Fruit fly (Drosophila melanogaster) whole organism, wandering third instar larva: ENCODE data around the gene CG7406.
A peak's percentile ranks its signal among the peaks of the same experiment; 100 is the strongest.

Experiments used
- Abd-B ChIP-seq: fragments of >200 bp; optimal IDR thresholded peaks from 2 replicates; lab custom pipeline; 2017; ENCODE audit warnings: missing biosample characterization, missing genetic modification characterization
- CG9705 ChIP-seq: fragments of 200-800 bp; sonication (Bioruptor generic); optimal IDR thresholded peaks from 2 replicates; lab custom pipeline; 2018; ENCODE audit warnings: missing biosample characterization, mild to moderate bottlenecking, missing genetic modification characterization
- CrebA ChIP-seq: fragments of 200-800 bp; sonication (Bioruptor generic); optimal IDR thresholded peaks from 2 replicates; lab custom pipeline; 2016; ENCODE audit warnings: missing biosample characterization, mild to moderate bottlenecking, missing genetic modification characterization, borderline replicate concordance
- Dfd ChIP-seq: fragments of >200 bp; optimal IDR thresholded peaks from 2 replicates; lab custom pipeline; 2017; ENCODE audit warnings: missing biosample characterization, missing genetic modification characterization
- Dif ChIP-seq: fragments of 200-275, 200-300 bp; sonication (Bioruptor generic); optimal IDR thresholded peaks from 2 replicates; lab custom pipeline; 2018; ENCODE audit warnings: missing biosample characterization, missing genetic modification characterization; ENCODE audit not compliant: partially characterized antibody
- GATAd ChIP-seq: sonication (Bioruptor generic); optimal IDR thresholded peaks from 2 replicates; lab custom pipeline; 2016; ENCODE audit warnings: missing biosample characterization, missing genetic modification characterization
- HLH106 ChIP-seq: fragments of 200-800 bp; optimal IDR thresholded peaks from 3 replicates; lab custom pipeline; 2019; ENCODE audit warnings: missing biosample characterization, mild to moderate bottlenecking, missing genetic modification characterization, moderate library complexity
- Hr78 ChIP-seq: fragments of >200 bp; optimal IDR thresholded peaks from 2 replicates; lab custom pipeline; 2017; ENCODE audit warnings: missing biosample characterization, missing genetic modification characterization
- Hr83 ChIP-seq: fragments of 200-300 bp; sonication (Bioruptor generic); optimal IDR thresholded peaks from 2 replicates; lab custom pipeline; 2016; ENCODE audit warnings: missing biosample characterization, mild to moderate bottlenecking, missing genetic modification characterization, moderate library complexity; ENCODE audit not compliant: poor library complexity, severe bottlenecking
- Jra ChIP-seq: sonication (Bioruptor generic); optimal IDR thresholded peaks from 2 replicates; lab custom pipeline; 2016; ENCODE audit warnings: missing biosample characterization, missing genetic modification characterization
- Myc ChIP-seq: fragments of >200 bp; optimal IDR thresholded peaks from 2 replicates; lab custom pipeline; 2017
- N ChIP-seq: fragments of >200 bp; optimal IDR thresholded peaks from 2 replicates; lab custom pipeline; 2018; ENCODE audit warnings: missing biosample characterization, missing external identifiers, missing genetic modification characterization
- Rel ChIP-seq, 2 experiments: fragments of 200-800 bp; sonication (Bioruptor generic) in 1 of 2; optimal IDR thresholded peaks; 2 replicates in 1 of 2; 3 replicates in 1 of 2; lab custom pipeline; 2016 to 2019; ENCODE audit warnings: mild to moderate bottlenecking in 2 of 2, missing biosample characterization in 2 of 2, missing genetic modification characterization in 2 of 2, moderate library complexity in 1 of 2
- Vsx2 ChIP-seq: fragments of 200-300, 225-300 bp; sonication (Bioruptor generic); optimal IDR thresholded peaks from 2 replicates; lab custom pipeline; 2018; ENCODE audit warnings: missing biosample characterization, missing genetic modification characterization; ENCODE audit not compliant: partially characterized antibody
- br ChIP-seq: fragments of 200-800 bp; sonication (Bioruptor generic); optimal IDR thresholded peaks from 2 replicates; lab custom pipeline; 2016; ENCODE audit warnings: missing biosample characterization, missing genetic modification characterization
- dsf ChIP-seq: sonication (Bioruptor generic); optimal IDR thresholded peaks from 2 replicates; lab custom pipeline; 2016; ENCODE audit warnings: missing biosample characterization, missing genetic modification characterization, borderline replicate concordance
- foxo ChIP-seq, 2 experiments: fragments of 200-800 bp; sonication (Bioruptor generic); optimal IDR thresholded peaks; 2 replicates in 1 of 2; 3 replicates in 1 of 2; lab custom pipeline; 2016 to 2017; ENCODE audit warnings: missing biosample characterization in 2 of 2, missing genetic modification characterization in 2 of 2
- fru ChIP-seq: fragments of 200-800 bp; sonication (Bioruptor generic); optimal IDR thresholded peaks from 3 replicates; lab custom pipeline; 2016; ENCODE audit warnings: missing biosample characterization, mild to moderate bottlenecking, missing genetic modification characterization
- h ChIP-seq: fragments of 200-800 bp; sonication (Bioruptor generic); optimal IDR thresholded peaks from 3 replicates; lab custom pipeline; 2016; ENCODE audit warnings: missing biosample characterization, mild to moderate bottlenecking, missing genetic modification characterization
- lola ChIP-seq: fragments of >200 bp; optimal IDR thresholded peaks from 2 replicates; lab custom pipeline; 2017; ENCODE audit warnings: missing biosample characterization, missing genetic modification characterization
- psq ChIP-seq: fragments of 200-800 bp; sonication (Bioruptor generic); optimal IDR thresholded peaks from 3 replicates; lab custom pipeline; 2017; ENCODE audit warnings: missing biosample characterization, mild to moderate bottlenecking, missing genetic modification characterization, moderate library complexity
- rgr ChIP-seq: fragments of 200-800 bp; sonication (Bioruptor generic); optimal IDR thresholded peaks from 3 replicates; lab custom pipeline; 2016; ENCODE audit warnings: missing biosample characterization, mild to moderate bottlenecking, missing genetic modification characterization
- sage ChIP-seq: fragments of 200-800 bp; sonication (Bioruptor generic); optimal IDR thresholded peaks from 2 replicates; lab custom pipeline; 2016; ENCODE audit warnings: missing biosample characterization, mild to moderate bottlenecking, missing genetic modification characterization
- sv ChIP-seq: fragments of 200-800 bp; sonication (Bioruptor generic); optimal IDR thresholded peaks from 3 replicates; lab custom pipeline; 2016; ENCODE audit warnings: missing biosample characterization, missing genetic modification characterization
- tai ChIP-seq: sonication (Bioruptor generic); optimal IDR thresholded peaks from 2 replicates; lab custom pipeline; 2016; ENCODE audit warnings: missing biosample characterization, missing genetic modification characterization
- usp ChIP-seq: fragments of >200 bp; optimal IDR thresholded peaks from 2 replicates; lab custom pipeline; 2017; ENCODE audit warnings: missing biosample characterization, missing genetic modification characterization

Gene CG7406

DNA sequence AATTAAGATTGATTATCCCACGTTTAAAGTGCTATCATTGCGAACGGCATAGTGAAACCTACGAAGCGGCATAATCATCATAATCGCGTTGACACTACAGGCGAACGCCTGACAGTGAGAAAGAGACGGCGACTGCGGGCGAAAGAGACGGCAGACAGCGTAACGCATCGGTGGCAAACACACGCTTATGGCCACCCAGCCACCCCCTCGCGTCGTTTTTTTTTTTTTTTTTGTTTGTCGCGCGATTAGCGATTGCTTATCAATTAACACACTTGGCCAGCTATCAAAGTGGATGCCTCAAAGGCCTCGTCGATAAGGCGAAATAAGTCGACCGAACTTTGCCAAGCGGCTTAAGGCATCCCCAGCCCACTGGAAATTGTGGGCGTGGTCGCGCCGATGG lies 3.6 kb upstream of the CG7406 start:
- TF ChIP-seq Hr78 (GFP tag; lab: Kevin White, UChicago) (no peak), GATAd (GFP tag; lab: Kevin White, UChicago) (no peak), Vsx2 (GFP tag; lab: Kevin White, UChicago) (no peak), h (GFP tag; lab: Kevin White, UChicago) (peak; percentile 75)

DNA sequence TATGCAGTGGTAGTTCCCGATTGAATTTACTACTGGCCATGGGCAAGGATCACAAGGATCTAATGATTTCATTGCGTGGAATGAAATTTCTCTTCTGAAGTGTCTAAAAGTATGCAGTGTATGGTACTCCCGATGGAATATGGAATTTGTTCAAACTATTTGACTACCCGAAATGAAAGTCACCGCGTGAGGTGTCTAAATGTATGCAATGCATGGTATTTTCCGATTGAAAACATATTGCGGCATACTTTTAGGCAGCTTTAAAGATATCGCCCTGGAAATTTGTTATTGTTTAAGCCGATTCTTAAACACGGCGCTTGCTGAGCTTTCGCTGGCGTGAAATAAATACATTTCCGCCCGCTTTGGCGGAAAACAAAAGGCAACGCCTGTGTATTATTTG lies 2.9 kb upstream of the CG7406 start:
- no peak for TF ChIP-seq Rel (GFP tag; optimal IDR thresholded peaks at IDR 0.05; lab: Kevin White, UChicago)
- TF ChIP-seq Rel (tag; optimal IDR thresholded peaks at IDR 0.05; lab: Kevin White, UChicago) = no peak
- TF ChIP-seq Jra (GFP tag; lab: Kevin White, UChicago) = no peak

DNA sequence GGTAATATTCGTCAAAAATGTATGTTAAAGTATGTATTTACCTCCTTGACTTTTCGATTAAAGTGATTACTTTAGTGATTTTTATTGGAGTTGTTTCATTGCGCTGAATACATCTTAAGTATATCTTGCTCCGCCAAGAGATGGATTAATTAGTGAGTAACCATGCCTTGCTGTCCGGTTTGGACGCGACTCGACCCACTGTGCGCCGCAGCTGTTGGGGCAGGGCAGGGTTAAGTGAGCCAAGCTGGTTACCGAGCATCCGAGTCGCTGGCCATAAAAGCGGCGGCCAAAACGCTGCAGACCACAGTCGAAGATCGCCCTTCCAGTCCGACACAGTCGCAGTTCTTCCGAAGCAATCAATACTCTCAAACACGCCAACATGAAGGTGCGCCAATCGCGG lies 3.8 kb downstream of the CG7406 start, which contains the start of gene CG14191:
Gene CG14191, plus strand, starts transcription at position 301 of the 400 bp plus-strand sequence.
- no peak for TF ChIP-seq Jra (GFP tag; lab: Kevin White, UChicago)

DNA sequence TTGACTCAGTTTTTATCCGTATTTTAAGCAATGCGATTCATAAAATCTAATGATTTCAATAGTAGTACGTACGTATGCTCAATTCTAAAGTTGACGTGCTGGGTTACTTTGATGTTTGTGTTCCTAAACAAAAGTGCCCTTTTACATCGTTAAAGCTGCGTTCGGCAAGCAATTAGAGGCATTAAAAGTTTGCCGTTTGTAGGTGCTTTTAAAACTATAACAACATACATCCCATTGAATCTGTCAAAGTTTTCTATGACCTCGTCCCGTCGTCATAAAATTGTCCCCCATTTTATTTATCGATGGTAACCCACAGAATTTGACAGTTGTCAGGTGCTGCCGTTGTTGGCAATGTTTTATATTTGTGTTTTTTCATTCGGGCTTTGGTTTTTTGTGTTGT lies 5.7 kb downstream of the CG7406 start, which contains the start of gene CG7423:
Gene CG7423, minus strand, starts transcription at position 101 of the 400 bp plus-strand sequence.
- no peak for TF ChIP-seq CG9705 (GFP tag; lab: Kevin White, UChicago)
- TF ChIP-seq CrebA (GFP tag; lab: Kevin White, UChicago) = no peak
- no peak for TF ChIP-seq Dif (GFP tag; lab: Kevin White, UChicago)
- no peak for TF ChIP-seq Vsx2 (GFP tag; lab: Kevin White, UChicago)
- TF ChIP-seq usp = no peak
- TF ChIP-seq Abd-B (GFP tag; lab: Kevin White, UChicago) = no peak
- TF ChIP-seq br (GFP tag; lab: Kevin White, UChicago) = no peak
- no peak for TF ChIP-seq N (GFP tag; lab: Kevin White, UChicago)

DNA sequence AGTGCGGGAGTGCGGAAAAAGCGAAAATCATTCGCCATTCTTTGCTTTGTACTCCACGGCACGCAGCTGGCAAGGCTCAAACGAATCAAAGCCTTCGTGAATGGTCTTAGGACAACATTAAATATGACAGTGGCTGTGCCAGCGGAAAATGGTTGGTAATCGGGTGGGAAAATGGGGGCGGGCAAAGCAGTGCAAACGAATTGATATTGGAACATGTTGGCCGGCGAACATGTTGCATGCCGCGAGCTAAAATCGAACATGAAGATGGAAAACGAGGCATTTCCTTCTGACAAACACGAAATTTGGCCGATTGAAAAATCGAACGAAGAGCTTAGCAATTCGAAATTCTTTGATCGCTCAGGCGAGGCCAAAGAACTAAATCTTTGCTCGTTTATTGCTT lies 18.7 kb downstream of the CG7406 start:
- TF ChIP-seq CG9705 (GFP tag; lab: Kevin White, UChicago) = no peak
- no peak for TF ChIP-seq tai (GFP tag; lab: Kevin White, UChicago)
- no peak for TF ChIP-seq Dif (GFP tag; lab: Kevin White, UChicago)
- no peak for TF ChIP-seq N (GFP tag; lab: Kevin White, UChicago)
- TF ChIP-seq HLH106 = no peak
- TF ChIP-seq rgr = no peak
- TF ChIP-seq lola (GFP tag; lab: Kevin White, UChicago) = no peak
- TF ChIP-seq GATAd (GFP tag; lab: Kevin White, UChicago) = no peak
- no peak for TF ChIP-seq Myc
- no peak for TF ChIP-seq psq (GFP tag; lab: Kevin White, UChicago)
- no peak for TF ChIP-seq Hr78 (GFP tag; lab: Kevin White, UChicago)

DNA sequence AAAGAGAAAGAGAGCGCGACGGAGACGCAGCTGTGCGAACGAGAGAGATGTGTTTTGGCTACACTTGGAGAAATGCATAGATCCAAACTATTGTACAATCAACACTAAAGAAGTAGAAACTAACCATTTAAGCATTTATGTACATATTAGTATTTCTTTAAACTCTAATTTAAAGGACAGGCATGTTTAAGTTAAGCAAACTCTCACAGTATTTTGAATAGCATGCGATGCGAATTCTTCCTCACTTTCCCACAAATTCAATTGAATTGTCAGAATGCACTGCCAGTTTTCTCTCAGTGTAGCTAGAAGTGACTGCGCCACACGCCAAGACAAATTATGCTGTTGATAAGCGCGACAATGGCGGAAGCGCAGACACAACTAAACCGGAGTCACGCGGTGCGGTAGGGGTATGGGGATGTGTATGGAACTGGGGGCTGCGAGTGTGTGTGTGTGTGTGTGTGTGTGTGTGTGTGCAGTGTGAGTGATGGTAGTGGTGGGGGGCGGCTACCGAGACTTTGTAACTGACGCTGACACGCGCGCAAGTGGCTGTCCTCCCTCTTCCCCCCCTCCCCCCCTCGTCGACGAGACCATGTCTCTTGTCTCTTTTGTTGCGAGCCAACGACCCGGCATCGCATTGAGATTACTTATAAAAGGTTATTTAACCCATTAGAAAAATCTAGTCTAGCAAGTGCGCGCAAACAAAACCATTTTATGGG lies 29.5 kb downstream of the CG7406 start:
- peak; percentile 71 for TF ChIP-seq Dfd (GFP tag; lab: Kevin White, UChicago)
- TF ChIP-seq rgr = no peak
- TF ChIP-seq, all 38 proteins: peak for 1

DNA sequence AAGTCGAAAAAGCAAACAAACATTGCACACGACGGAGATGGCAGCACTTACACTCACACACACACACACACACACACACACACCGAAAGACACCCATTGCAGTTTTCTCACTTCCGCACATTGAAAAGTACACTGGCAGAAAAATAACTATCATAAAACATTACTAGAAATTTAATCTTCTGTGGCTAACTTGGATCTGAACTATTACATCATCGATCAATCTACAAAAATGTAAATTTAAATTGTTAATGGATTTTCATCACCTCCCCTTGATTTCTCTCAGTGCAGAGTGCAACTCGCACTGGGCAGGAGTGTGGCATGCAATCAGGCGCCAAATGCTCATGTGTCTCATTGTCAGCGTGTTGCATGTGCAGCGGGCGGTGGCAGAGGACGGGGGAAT lies 42.8 kb downstream of the CG7406 start:
- TF ChIP-seq foxo (GFP tag; optimal IDR thresholded peaks at IDR 0.05; lab: Kevin White, UChicago) = peak in 1 of 2 experiments; percentile 4
- no peak for TF ChIP-seq br (GFP tag; lab: Kevin White, UChicago)

DNA sequence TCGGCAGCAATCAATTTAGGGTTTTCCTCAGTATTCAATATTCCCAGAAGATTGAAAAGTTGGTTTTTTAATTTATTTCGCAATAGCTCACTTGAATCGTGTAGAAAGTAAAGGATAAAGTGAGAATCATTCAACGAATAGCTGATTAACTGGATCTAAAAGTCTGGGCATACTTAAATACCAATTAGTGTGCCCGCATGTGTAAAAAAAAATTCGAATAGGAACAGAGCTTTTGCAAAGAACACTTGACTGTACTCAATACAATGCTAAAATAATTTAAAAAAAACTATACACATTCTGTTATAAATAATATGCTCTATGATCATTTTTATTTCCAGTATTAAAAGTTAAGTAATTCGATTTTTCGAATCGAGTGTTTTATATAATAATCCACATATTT lies 46.8 kb downstream of the CG7406 start, which contains the start of gene CG15882:
Gene CG15882, minus strand, starts transcription at position 101 of the 400 bp plus-strand sequence.
- TF ChIP-seq psq (GFP tag; lab: Kevin White, UChicago) = no peak
- no peak for TF ChIP-seq Myc
- no peak for TF ChIP-seq Hr83 (GFP tag; lab: Kevin White, UChicago)
- no peak for TF ChIP-seq Dif (GFP tag; lab: Kevin White, UChicago)
- TF ChIP-seq dsf (GFP tag; lab: Kevin White, UChicago) = no peak
- TF ChIP-seq Vsx2 (GFP tag; lab: Kevin White, UChicago) = no peak
- no peak for TF ChIP-seq foxo (GFP tag; optimal IDR thresholded peaks at IDR 0.05; lab: Kevin White, UChicago)
- TF ChIP-seq CrebA (GFP tag; lab: Kevin White, UChicago) = no peak
- TF ChIP-seq sage (GFP tag; lab: Kevin White, UChicago) = no peak
- no peak for TF ChIP-seq sv
- TF ChIP-seq fru (GFP tag; lab: Kevin White, UChicago) = no peak
- TF ChIP-seq, all 38 proteins: peak for 0
